Worm (Caenorhabditis elegans) whole organism, L4 larva: ENCODE measurements around the gene sur-5.

Source experiments
- D1046.2 ChIP-seq: fragments of 200-800 bp; sonication (Bioruptor generic); IDR thresholded peaks from 2 replicates; pipeline ENCODE4 v1.3.6; 2022; ENCODE audit warnings: missing genetic modification characterization, missing compliant biosample characterization
- F26F4.8 ChIP-seq: fragments of 200-800 bp; sonication (Bioruptor generic); conservative IDR thresholded peaks from 2 replicates; pipeline ENCODE4 v1.3.6; 2022; ENCODE audit warnings: missing genetic modification characterization, missing compliant biosample characterization
- F37D6.2 ChIP-seq: sonication (generic microtip); optimal IDR thresholded peaks from 2 replicates; lab custom pipeline; 2016; ENCODE audit warnings: mild to moderate bottlenecking, missing genetic modification characterization, missing compliant biosample characterization
- T20F7.1 ChIP-seq: fragments of 200-800 bp; sonication (Bioruptor generic); optimal IDR thresholded peaks from 2 replicates; lab custom pipeline; 2018; ENCODE audit warnings: mild to moderate bottlenecking, missing genetic modification characterization, missing compliant biosample characterization
- Y105C5A.15 ChIP-seq: fragments of 200-800 bp; sonication (Bioruptor generic); IDR thresholded peaks from 2 replicates; pipeline ENCODE4 v1.3.6; 2022; ENCODE audit warnings: missing genetic modification characterization, missing compliant biosample characterization
- Y48G9A.11 ChIP-seq: fragments of 200-800 bp; sonication (Bioruptor generic); IDR thresholded peaks from 2 replicates; pipeline ENCODE4 v1.3.6; 2022; ENCODE audit warnings: missing genetic modification reagents, missing genetic modification characterization, missing compliant biosample characterization
- Y5F2A.4 ChIP-seq: fragments of 200-800 bp; sonication (Bioruptor generic); optimal IDR thresholded peaks from 2 replicates; lab custom pipeline; 2018; ENCODE audit warnings: mild to moderate bottlenecking, missing genetic modification characterization, missing compliant biosample characterization
- Y75B8A.6 ChIP-seq: fragments of 200-800 bp; sonication (Bioruptor generic); IDR thresholded peaks from 2 replicates; pipeline ENCODE4 v1.3.6; 2022; ENCODE audit warnings: missing genetic modification reagents, missing genetic modification characterization, missing compliant biosample characterization
- aha-1 ChIP-seq: fragments of 150-350 bp; peaks from one replicate; lab custom pipeline; 2014; ENCODE audit warnings: missing biosample characterization, missing genetic modification characterization
- attf-4 ChIP-seq: sonication (generic microtip); optimal IDR thresholded peaks from 3 replicates; lab custom pipeline; 2017; ENCODE audit warnings: missing biosample characterization, missing genetic modification characterization
- ceh-20 ChIP-seq: fragments of 200-800 bp; sonication (Bioruptor generic); IDR thresholded peaks from 2 replicates; pipeline ENCODE4 v1.3.6; 2022; ENCODE audit warnings: missing genetic modification reagents, missing genetic modification characterization, missing compliant biosample characterization
- daf-12 ChIP-seq: fragments of 150-350 bp; optimal IDR thresholded peaks from 2 replicates; lab custom pipeline; 2014; ENCODE audit warnings: missing biosample characterization, missing genetic modification reagents, missing genetic modification characterization
- daf-16 ChIP-seq, 3 experiments: sonication (generic microtip); optimal IDR thresholded peaks; 2 replicates each; lab custom pipeline; 2016 to 2017; ENCODE audit warnings: missing genetic modification characterization in 3 of 3, missing genetic modification reagents in 3 of 3, mild to moderate bottlenecking in 2 of 3, missing compliant biosample characterization in 2 of 3, missing biosample characterization in 1 of 3, moderate library complexity in 1 of 3
- daf-8 ChIP-seq: fragments of 200-800 bp; sonication (Bioruptor generic); IDR thresholded peaks from 2 replicates; pipeline ENCODE4 v1.3.6; 2022; ENCODE audit warnings: missing genetic modification characterization, missing compliant biosample characterization
- dmd-6 ChIP-seq: fragments of 200-800 bp; sonication (Bioruptor generic); IDR thresholded peaks from 2 replicates; pipeline ENCODE4 v1.3.6; 2022; ENCODE audit warnings: missing genetic modification reagents, missing genetic modification characterization, missing compliant biosample characterization
- duxl-1 ChIP-seq: sonication (generic microtip); optimal IDR thresholded peaks from 2 replicates; lab custom pipeline; 2016; ENCODE audit warnings: mild to moderate bottlenecking, missing genetic modification characterization, moderate library complexity, missing compliant biosample characterization; ENCODE audit not compliant: poor library complexity
- dve-1 ChIP-seq: sonication (generic microtip); optimal IDR thresholded peaks from 2 replicates; lab custom pipeline; 2017; ENCODE audit warnings: antibody characterized with exemption, mild to moderate bottlenecking, missing genetic modification characterization, missing compliant biosample characterization; ENCODE audit not compliant: insufficient read depth
- egl-27 ChIP-seq: sonication (generic microtip); optimal IDR thresholded peaks from 3 replicates; lab custom pipeline; 2017; ENCODE audit warnings: missing biosample characterization, missing genetic modification reagents, missing genetic modification characterization
- fkh-10 ChIP-seq: fragments of 150-350 bp; optimal IDR thresholded peaks from 2 replicates; lab custom pipeline; 2014; ENCODE audit warnings: missing biosample characterization, missing genetic modification reagents, missing genetic modification characterization
- fos-1 ChIP-seq: fragments of 150-350 bp; optimal IDR thresholded peaks from 2 replicates; lab custom pipeline; 2014; ENCODE audit warnings: missing biosample characterization, missing genetic modification characterization
- gei-8 ChIP-seq: fragments of 200-800 bp; sonication (Bioruptor generic); optimal IDR thresholded peaks from 2 replicates; lab custom pipeline; 2018; ENCODE audit warnings: mild to moderate bottlenecking, missing genetic modification characterization, missing compliant biosample characterization
- hif-1 ChIP-seq, 2 experiments: sonication (generic microtip); optimal IDR thresholded peaks; 2 replicates each; lab custom pipeline; 2016 to 2017; ENCODE audit warnings: missing compliant biosample characterization in 2 of 2, missing genetic modification characterization in 2 of 2, missing genetic modification reagents in 2 of 2, missing genotype in 2 of 2, mild to moderate bottlenecking in 1 of 2
- hlh-11 ChIP-seq: fragments of 200-800 bp; sonication (Bioruptor generic); optimal IDR thresholded peaks from 2 replicates; lab custom pipeline; 2018; ENCODE audit warnings: mild to moderate bottlenecking, missing genetic modification characterization, missing compliant biosample characterization
- jun-1 ChIP-seq: fragments of 150-350 bp; optimal IDR thresholded peaks from 2 replicates; lab custom pipeline; 2014; ENCODE audit warnings: missing biosample characterization, missing genetic modification reagents, missing genetic modification characterization
- lin-13 ChIP-seq: fragments of 150-350 bp; optimal IDR thresholded peaks from 2 replicates; lab custom pipeline; 2014; ENCODE audit warnings: missing biosample characterization, missing genetic modification reagents, missing genetic modification characterization
- lin-29 ChIP-seq: fragments of 200-800 bp; sonication (Bioruptor generic); IDR thresholded peaks from 2 replicates; pipeline ENCODE4 v1.3.6; 2022; ENCODE audit warnings: missing genetic modification reagents, missing genetic modification characterization, missing compliant biosample characterization
- lin-38 ChIP-seq: fragments of 200-800 bp; sonication (Bioruptor generic); IDR thresholded peaks from 2 replicates; pipeline ENCODE4 v1.3.6; 2022; ENCODE audit warnings: missing genetic modification reagents, missing genetic modification characterization, missing compliant biosample characterization
- lin-39 ChIP-seq: fragments of 150-350 bp; optimal IDR thresholded peaks from 2 replicates; lab custom pipeline; 2014; ENCODE audit warnings: missing biosample characterization, missing genetic modification reagents, missing genetic modification characterization
- lir-3 ChIP-seq: sonication (generic microtip); optimal IDR thresholded peaks from 2 replicates; lab custom pipeline; 2016; ENCODE audit warnings: mild to moderate bottlenecking, missing genetic modification characterization, missing compliant biosample characterization
- nhr-10 ChIP-seq: fragments of 150-350 bp; optimal IDR thresholded peaks from 2 replicates; lab custom pipeline; 2014; ENCODE audit warnings: missing biosample characterization, missing genetic modification characterization
- nhr-102 ChIP-seq: sonication (generic microtip); optimal IDR thresholded peaks from 2 replicates; lab custom pipeline; 2016; ENCODE audit warnings: mild to moderate bottlenecking, missing genetic modification characterization, moderate library complexity, missing compliant biosample characterization
- nhr-11 ChIP-seq: fragments of 150-350 bp; optimal IDR thresholded peaks from 2 replicates; lab custom pipeline; 2014; ENCODE audit warnings: missing biosample characterization, missing genetic modification characterization
- nhr-111 ChIP-seq: fragments of 200-800 bp; sonication (Bioruptor generic); optimal IDR thresholded peaks from 2 replicates; lab custom pipeline; 2018; ENCODE audit warnings: mild to moderate bottlenecking, missing genetic modification characterization, missing compliant biosample characterization
- nhr-41 ChIP-seq: fragments of 200-800 bp; sonication (Bioruptor generic); IDR thresholded peaks from 2 replicates; pipeline ENCODE4 v1.3.6; 2022; ENCODE audit warnings: missing genetic modification reagents, missing genetic modification characterization, missing compliant biosample characterization
- nhr-42 ChIP-seq: fragments of 200-800 bp; sonication (Bioruptor generic); IDR thresholded peaks from 2 replicates; pipeline ENCODE4 v1.3.6; 2022; ENCODE audit warnings: missing genetic modification characterization, missing compliant biosample characterization
- nhr-48 ChIP-seq: sonication (generic microtip); optimal IDR thresholded peaks from 2 replicates; lab custom pipeline; 2016; ENCODE audit warnings: mild to moderate bottlenecking, missing genetic modification characterization, missing compliant biosample characterization
- nhr-6 ChIP-seq: fragments of 150-350 bp; optimal IDR thresholded peaks from 2 replicates; lab custom pipeline; 2014; ENCODE audit warnings: missing biosample characterization, missing genetic modification characterization
- pha-4 ChIP-seq, 2 experiments: fragments of 150-350 bp in 1 of 2; fragments of 200-800 bp in 1 of 2; sonication (Bioruptor generic) in 1 of 2; IDR thresholded peaks in 1 of 2; optimal IDR thresholded peaks in 1 of 2; 2 replicates each; pipeline versions ENCODE4 v1.3.6 to Lab custom; 2014 to 2022; ENCODE audit warnings: missing genetic modification characterization in 2 of 2, missing genetic modification reagents in 2 of 2, missing biosample characterization in 1 of 2, missing compliant biosample characterization in 1 of 2
- php-3 ChIP-seq: fragments of 200-800 bp; sonication (Bioruptor generic); IDR thresholded peaks from 2 replicates; pipeline ENCODE4 v1.3.6; 2022; ENCODE audit warnings: missing genetic modification reagents, missing genetic modification characterization, missing compliant biosample characterization
- rbr-2 ChIP-seq: sonication (generic microtip); optimal IDR thresholded peaks from 2 replicates; lab custom pipeline; 2016; ENCODE audit warnings: missing genotype, missing genetic modification characterization, missing compliant biosample characterization
- set-16 ChIP-seq: fragments of 200-800 bp; sonication (Bioruptor generic); IDR thresholded peaks from 2 replicates; pipeline ENCODE4 v1.3.6; 2022; ENCODE audit warnings: missing genetic modification reagents, missing genetic modification characterization, missing compliant biosample characterization
- skn-1 ChIP-seq: fragments of 150-350 bp; optimal IDR thresholded peaks from 2 replicates; lab custom pipeline; 2014; ENCODE audit warnings: missing biosample characterization, missing genetic modification characterization
- snpc-1.2 ChIP-seq: fragments of 200-800 bp; sonication (Bioruptor generic); IDR thresholded peaks from 2 replicates; pipeline ENCODE4 v1.3.6; 2022; ENCODE audit warnings: missing genetic modification reagents, missing genetic modification characterization, missing compliant biosample characterization
- tag-97 ChIP-seq: fragments of 200-800 bp; sonication (Bioruptor generic); IDR thresholded peaks from 2 replicates; pipeline ENCODE4 v1.3.6; 2022; ENCODE audit warnings: missing genetic modification characterization, missing compliant biosample characterization
- tra-1 ChIP-seq: fragments of 200-800 bp; sonication (Bioruptor generic); IDR thresholded peaks from 2 replicates; pipeline ENCODE4 v1.3.6; 2022; ENCODE audit warnings: missing genetic modification reagents, missing genetic modification characterization, missing compliant biosample characterization
- unc-130 ChIP-seq: sonication (generic microtip); optimal IDR thresholded peaks from 2 replicates; lab custom pipeline; 2016; ENCODE audit warnings: missing genetic modification reagents, missing genetic modification characterization, missing compliant biosample characterization
- unc-62 ChIP-seq, 3 experiments: fragments of 150-350 bp in 1 of 3; sonication (generic microtip); optimal IDR thresholded peaks in 2 of 3; peaks in 1 of 3; 1 replicate in 1 of 3; 2 replicates in 2 of 3; lab custom pipeline; 2014 to 2017; ENCODE audit warnings: missing biosample characterization in 3 of 3, missing genetic modification characterization in 3 of 3, missing genetic modification reagents in 3 of 3, missing genotype in 1 of 3
- zag-1 ChIP-seq: fragments of 150-350 bp; optimal IDR thresholded peaks from 2 replicates; lab custom pipeline; 2014; ENCODE audit warnings: missing biosample characterization, missing genetic modification characterization
- zfp-3 ChIP-seq: fragments of 200-800 bp; sonication (Bioruptor generic); conservative IDR thresholded peaks from 2 replicates; pipeline ENCODE4 v1.3.6; 2022; ENCODE audit warnings: missing genetic modification reagents, missing genetic modification characterization, missing compliant biosample characterization
- ztf-11 ChIP-seq: fragments of 150-350 bp; optimal IDR thresholded peaks from 2 replicates; lab custom pipeline; 2014; ENCODE audit warnings: missing biosample characterization, missing genetic modification characterization
- ztf-7 ChIP-seq: fragments of 150-350 bp; optimal IDR thresholded peaks from 2 replicates; lab custom pipeline; 2014; ENCODE audit warnings: missing biosample characterization, missing genetic modification characterization

The sur-5 gene

DNA sequence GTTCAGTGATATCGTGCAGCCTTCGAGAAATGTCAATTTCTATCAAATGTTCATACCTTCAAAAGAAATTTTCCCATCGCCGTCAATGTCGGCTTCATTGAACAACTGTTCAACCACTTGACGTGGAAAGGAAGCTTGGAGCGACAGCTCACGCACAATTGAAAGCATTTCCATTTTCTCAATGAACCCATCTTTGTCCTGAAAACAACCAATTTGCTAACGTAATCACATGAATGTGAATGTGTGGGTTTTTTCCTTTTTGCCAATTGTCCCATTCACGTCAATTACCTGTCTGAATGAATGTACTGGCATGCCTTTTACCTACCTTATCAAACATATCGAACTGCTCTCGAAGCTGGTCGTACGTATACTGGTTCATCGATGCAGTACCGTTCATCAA is 9.1 kb downstream of the sur-5 start:
- TF ChIP-seq nhr-111 (GFP tag; lab: Kevin White, UChicago): no peak
- TF ChIP-seq jun-1 (tag; lab: Kevin White, UChicago): no peak
- TF ChIP-seq daf-8 (GFP tag; lab: Robert Waterston, UW): no peak
- no peak for TF ChIP-seq ztf-11
- no peak for TF ChIP-seq nhr-10 (tag; lab: Kevin White, UChicago)
- no peak for TF ChIP-seq Y75B8A.6 (GFP tag; lab: Robert Waterston, UW)
- no peak for TF ChIP-seq egl-27
- no peak for TF ChIP-seq aha-1 (tag; lab: Kevin White, UChicago)
- TF ChIP-seq duxl-1 (tag; lab: Kevin White, UChicago): no peak
- no peak for TF ChIP-seq tag-97 (GFP tag; lab: Robert Waterston, UW)
- TF ChIP-seq daf-16 (GFP tag; optimal IDR thresholded peaks at IDR 0.05; lab: Kevin White, UChicago): no peak
- no peak for TF ChIP-seq daf-16 (tag; optimal IDR thresholded peaks at IDR 0.05; lab: Kevin White, UChicago)
- no peak for TF ChIP-seq nhr-6 (tag; lab: Kevin White, UChicago)
- TF ChIP-seq lin-39: no peak
- no peak for TF ChIP-seq Y48G9A.11 (GFP tag; lab: Robert Waterston, UW)
- no peak for TF ChIP-seq unc-62 (GFP tag; optimal IDR thresholded peaks at IDR 0.05 in 1 of 2; lab: Kevin White, UChicago)
- no peak for TF ChIP-seq unc-62 (tag; optimal IDR thresholded peaks at IDR 0.05; lab: Kevin White, UChicago)
- no peak for TF ChIP-seq nhr-11 (tag; lab: Kevin White, UChicago)
- TF ChIP-seq rbr-2 (tag; lab: Kevin White, UChicago): no peak
- no peak for TF ChIP-seq skn-1 (tag; lab: Kevin White, UChicago)
- TF ChIP-seq zfp-3: no peak
- TF ChIP-seq ceh-20 (GFP tag; lab: Robert Waterston, UW): no peak
- no peak for TF ChIP-seq F37D6.2 (tag; lab: Kevin White, UChicago)
- TF ChIP-seq nhr-41 (GFP tag; lab: Robert Waterston, UW): 0 out of 2 replicates have a peak, but pooled peaks have one; percentile 6
- peak; percentile 17 for TF ChIP-seq T20F7.1 (GFP tag; lab: Kevin White, UChicago)
- no peak for TF ChIP-seq unc-130 (GFP tag; lab: Kevin White, UChicago)
- no peak for TF ChIP-seq nhr-42 (GFP tag; lab: Robert Waterston, UW)
- no peak for TF ChIP-seq pha-4 (GFP tag; IDR thresholded peaks at IDR 0.05; lab: Robert Waterston, UW)
- no peak for TF ChIP-seq pha-4 (tag; optimal IDR thresholded peaks at IDR 0.05; lab: Kevin White, UChicago)
- TF ChIP-seq gei-8 (GFP tag; lab: Kevin White, UChicago): no peak
- TF ChIP-seq tra-1 (GFP tag; lab: Robert Waterston, UW): peak; percentile 84
- no peak for TF ChIP-seq fos-1 (tag; lab: Kevin White, UChicago)
- peak; percentile 84 for TF ChIP-seq dmd-6 (GFP tag; lab: Robert Waterston, UW)
- no peak for TF ChIP-seq zag-1 (tag; lab: Kevin White, UChicago)
- no peak for TF ChIP-seq D1046.2 (GFP tag; lab: Robert Waterston, UW)
- no peak for TF ChIP-seq php-3 (GFP tag; lab: Robert Waterston, UW)
- TF ChIP-seq attf-4: no peak
- no peak for TF ChIP-seq set-16 (GFP tag; lab: Robert Waterston, UW)
- no peak for TF ChIP-seq lin-13
- TF ChIP-seq Y5F2A.4 (GFP tag; lab: Kevin White, UChicago): no peak
- peak; percentile 25 for TF ChIP-seq dve-1 (tag; lab: Kevin White, UChicago)
- no peak for TF ChIP-seq daf-12
- TF ChIP-seq F26F4.8: no peak
- no peak for TF ChIP-seq Y105C5A.15 (GFP tag; lab: Robert Waterston, UW)
- TF ChIP-seq lir-3 (tag; lab: Kevin White, UChicago): no peak
- no peak for TF ChIP-seq ztf-7 (tag; lab: Kevin White, UChicago)
- TF ChIP-seq nhr-48 (tag; lab: Kevin White, UChicago): peak; percentile 17
- TF ChIP-seq lin-29 (GFP tag; lab: Robert Waterston, UW): no peak
- no peak for TF ChIP-seq hif-1 (tag; optimal IDR thresholded peaks at IDR 0.05; lab: Kevin White, UChicago)
- peak; percentile 51 for TF ChIP-seq hlh-11 (tag; lab: Kevin White, UChicago)
- no peak for TF ChIP-seq nhr-102 (tag; lab: Kevin White, UChicago)
- no peak for TF ChIP-seq fkh-10
- TF ChIP-seq snpc-1.2 (GFP tag; lab: Robert Waterston, UW): no peak
- TF ChIP-seq lin-38 (GFP tag; lab: Robert Waterston, UW): 0 out of 2 replicates have a peak, but pooled peaks have one; percentile 16
